Worm (Caenorhabditis elegans): ENCODE results near the gene tag-278.

Gene tag-278

ce11 chrX:3706319-3706718 lies 17.3 kb upstream of the tag-278 start:
- peak; percentile 41 for TF ChIP-seq rnt-1 (tag; optimal IDR thresholded peaks at IDR 0.05)
- no peak for TF ChIP-seq hlh-30 (tag; optimal IDR thresholded peaks at IDR 0.05; ENCODE audit: insufficient read depth)
- no peak for TF ChIP-seq T23F11.4 (GFP tag; optimal IDR thresholded peaks at IDR 0.05)
- no peak for TF ChIP-seq ceh-22 (tag; optimal IDR thresholded peaks at IDR 0.05)
- peak; percentile 14 for TF ChIP-seq hlh-6 (tag; optimal IDR thresholded peaks at IDR 0.05)
- TF ChIP-seq odd-2 (tag; optimal IDR thresholded peaks at IDR 0.05), result no peak
- no peak for TF ChIP-seq hlh-8 (tag; optimal IDR thresholded peaks at IDR 0.05)

- no peak for TF ChIP-seq ceh-31 (tag; optimal IDR thresholded peaks at IDR 0.05)
- no peak for TF ChIP-seq pros-1 (tag; optimal IDR thresholded peaks at IDR 0.05)
- TF ChIP-seq Y22D7AL.16 (tag; optimal IDR thresholded peaks at IDR 0.05), result no peak
- no peak for TF ChIP-seq hlh-6 (tag; optimal IDR thresholded peaks at IDR 0.05)
- TF ChIP-seq hlh-8 (tag; optimal IDR thresholded peaks at IDR 0.05), result no peak
- TF ChIP-seq pax-1 (tag; optimal IDR thresholded peaks at IDR 0.05), result no peak
Observed at ce11 chrX:3705319-3705718, 16.3 kb upstream of the tag-278 start.

- TF ChIP-seq ceh-19 (GFP tag; optimal IDR thresholded peaks at IDR 0.05), result no peak
- TF ChIP-seq hlh-30 (tag; optimal IDR thresholded peaks at IDR 0.05; ENCODE audit: insufficient read depth), result no peak
- TF ChIP-seq zip-5 (tag; optimal IDR thresholded peaks at IDR 0.05), result no peak
- no peak for TF ChIP-seq lin-11 (tag; optimal IDR thresholded peaks at IDR 0.05)
- TF ChIP-seq ama-1 (optimal IDR thresholded peaks at IDR 0.05), result no peak
- TF ChIP-seq pros-1 (tag; optimal IDR thresholded peaks at IDR 0.05), result no peak
- no peak for TF ChIP-seq ceh-9 (tag; optimal IDR thresholded peaks at IDR 0.05)
- TF ChIP-seq hlh-13 (GFP tag; optimal IDR thresholded peaks at IDR 0.05), result no peak
- no peak for TF ChIP-seq ceh-18 (tag; optimal IDR thresholded peaks at IDR 0.05)
- TF ChIP-seq pax-1 (tag; optimal IDR thresholded peaks at IDR 0.05), result no peak
Observed at ce11 chrX:3701861-3702260, 12.9 kb upstream of the tag-278 start.

ce11 chrX:3697623-3698022 lies 8.6 kb upstream of the tag-278 start:
- TF ChIP-seq ceh-34 (tag; optimal IDR thresholded peaks at IDR 0.05), result peak; percentile 81
- peak; percentile 83 for TF ChIP-seq lin-11 (tag; optimal IDR thresholded peaks at IDR 0.05)
- TF ChIP-seq C08G9.2 (tag; optimal IDR thresholded peaks at IDR 0.05), result peak; percentile 77
- peak; percentile 69 for TF ChIP-seq pqm-1 (tag; optimal IDR thresholded peaks at IDR 0.05)
- TF ChIP-seq ceh-31 (tag; optimal IDR thresholded peaks at IDR 0.05), result peak; percentile 63
- TF ChIP-seq ceh-45 (GFP tag; IDR thresholded peaks at IDR 0.05), result peak; percentile 94
- peak; percentile 93 for TF ChIP-seq ceh-14 (tag; optimal IDR thresholded peaks at IDR 0.05)
- peak; percentile 82 for TF ChIP-seq ceh-6 (GFP tag; optimal IDR thresholded peaks at IDR 0.05)
- TF ChIP-seq unc-55 (GFP tag; optimal IDR thresholded peaks at IDR 0.05), result no peak
- TF ChIP-seq hlh-6 (tag; optimal IDR thresholded peaks at IDR 0.05), result peak; percentile 88
- TF ChIP-seq sox-2 (GFP tag; IDR thresholded peaks at IDR 0.05), result peak; percentile 79
- TF ChIP-seq ceh-24 (tag; optimal IDR thresholded peaks at IDR 0.05), result peak; percentile 73
- TF ChIP-seq fkh-10 (GFP tag; optimal IDR thresholded peaks at IDR 0.05), result peak; percentile 24
- TF ChIP-seq C38D4.7 (GFP tag; optimal IDR thresholded peaks at IDR 0.05), result peak; percentile 84
- peak; percentile 81 for TF ChIP-seq fkh-6 (tag; optimal IDR thresholded peaks at IDR 0.05)
- TF ChIP-seq pha-4 (tag; optimal IDR thresholded peaks at IDR 0.05), result no peak
- peak; percentile 22 for TF ChIP-seq odd-2 (tag; optimal IDR thresholded peaks at IDR 0.05)
- peak; percentile 70 for TF ChIP-seq nhr-232 (tag; optimal IDR thresholded peaks at IDR 0.05)
- TF ChIP-seq ama-1 (optimal IDR thresholded peaks at IDR 0.05), result no peak
- TF ChIP-seq sox-4 (tag; optimal IDR thresholded peaks at IDR 0.05), result peak; percentile 87
- TF ChIP-seq unc-86 (tag; optimal IDR thresholded peaks at IDR 0.05), result peak; percentile 62
- no peak for TF ChIP-seq pax-1 (tag; optimal IDR thresholded peaks at IDR 0.05)
- TF ChIP-seq pha-2 (tag; optimal IDR thresholded peaks at IDR 0.05), result peak; percentile 87
- TF ChIP-seq mec-3 (tag; optimal IDR thresholded peaks at IDR 0.05; ENCODE audit: borderline replicate concordance), result no peak
- TF ChIP-seq ceh-19 (GFP tag; optimal IDR thresholded peaks at IDR 0.05), result peak; percentile 90
- peak; percentile 75 for TF ChIP-seq ceh-18 (tag; optimal IDR thresholded peaks at IDR 0.05)
- peak; percentile 81 for TF ChIP-seq fax-1 (tag; optimal IDR thresholded peaks at IDR 0.05)
- TF ChIP-seq dve-1 (tag; optimal IDR thresholded peaks at IDR 0.05), result peak; percentile 70
- peak; percentile 52 for TF ChIP-seq ceh-30 (tag; optimal IDR thresholded peaks at IDR 0.05)
- TF ChIP-seq pat-9 (tag; optimal IDR thresholded peaks at IDR 0.05), result peak; percentile 83
- TF ChIP-seq syd-9 (tag; optimal IDR thresholded peaks at IDR 0.05), result peak; percentile 82
- peak; percentile 82 for TF ChIP-seq F13H6.1 (tag; optimal IDR thresholded peaks at IDR 0.05)
- TF ChIP-seq nhr-11 (tag; optimal IDR thresholded peaks at IDR 0.05), result no peak
- TF ChIP-seq gmeb-2 (tag; optimal IDR thresholded peaks at IDR 0.05), result peak; percentile 90
- TF ChIP-seq ceh-2 (tag; optimal IDR thresholded peaks at IDR 0.05), result peak; percentile 80
- peak; percentile 69 for TF ChIP-seq pag-3 (tag; optimal IDR thresholded peaks at IDR 0.05; ENCODE audit: borderline replicate concordance)
- peak; percentile 74 for TF ChIP-seq hlh-13 (GFP tag; optimal IDR thresholded peaks at IDR 0.05)

All from whole organism, late embryonic.